Worm (Caenorhabditis elegans): ENCODE measurements around the gene F25E5.1.

Gene F25E5.1

DNA sequence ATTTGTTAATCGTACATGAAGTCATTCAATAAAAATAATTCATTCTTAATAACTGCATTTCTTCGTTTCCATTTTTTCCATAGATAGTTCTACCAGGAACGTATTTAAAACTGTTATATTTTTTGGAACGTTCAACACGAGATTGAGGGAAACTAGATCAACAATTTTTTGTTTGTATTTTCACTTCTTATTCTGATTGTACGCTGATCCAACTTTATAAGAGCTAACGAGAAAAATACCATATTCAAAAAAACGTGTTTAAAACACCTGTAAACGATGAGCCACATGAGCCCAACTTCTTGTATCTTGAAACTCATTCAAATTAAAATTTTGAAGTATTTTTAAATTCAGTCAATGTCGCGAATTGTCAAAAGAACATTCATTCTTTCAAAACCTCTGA is 49.1 kb upstream of the F25E5.1 start:
- TF ChIP-seq nhr-21 (tag; optimal IDR thresholded peaks at IDR 0.05) (peak; percentile 31), mab-5 (tag; optimal IDR thresholded peaks at IDR 0.05) (no peak), sma-3 (GFP tag; optimal IDR thresholded peaks at IDR 0.05) (peak; percentile 1), fos-1 (tag; optimal IDR thresholded peaks at IDR 0.05) (no peak)

DNA sequence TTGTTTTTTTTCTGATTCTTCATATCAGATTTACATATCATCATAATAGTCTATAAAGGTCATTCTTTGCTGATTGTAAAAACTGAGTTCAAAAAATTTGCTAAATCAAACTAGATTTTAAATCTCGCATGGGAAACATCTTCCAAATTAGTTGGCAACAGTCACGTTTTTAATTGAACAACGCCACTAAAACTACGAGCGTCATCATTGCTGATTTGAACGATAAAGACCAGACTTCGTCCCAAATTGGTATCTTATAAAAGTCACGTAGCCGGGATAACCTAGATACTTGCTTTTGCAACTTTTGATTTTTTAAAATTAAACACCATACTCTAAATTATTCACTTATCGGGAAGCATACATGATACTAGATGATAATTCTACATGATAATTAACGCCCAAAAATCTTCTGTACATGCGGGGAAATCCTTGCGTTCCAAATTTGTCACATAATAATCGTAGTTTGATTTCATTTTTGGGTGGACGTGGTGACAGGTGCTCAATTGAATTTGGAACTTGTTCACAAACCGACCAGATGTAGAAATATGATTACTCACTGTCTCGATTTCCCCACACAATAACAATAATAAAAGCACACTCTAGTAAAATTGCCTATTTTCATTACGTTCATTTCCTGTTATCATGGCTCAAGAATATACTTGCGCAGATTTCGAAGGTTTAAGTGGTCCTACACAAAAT is 48.5 kb upstream of the F25E5.1 start, which contains the start of gene srw-67:
srw-67 (plus strand) TSS at position 643 of the 699 bp plus-strand sequence.
- TF ChIP-seq nhr-25 (tag; optimal IDR thresholded peaks at IDR 0.05) (peak; percentile 51), snpc-4 (tag; optimal IDR thresholded peaks at IDR 0.05) (no peak), nhr-77 (tag; optimal IDR thresholded peaks at IDR 0.05) (no peak)

DNA sequence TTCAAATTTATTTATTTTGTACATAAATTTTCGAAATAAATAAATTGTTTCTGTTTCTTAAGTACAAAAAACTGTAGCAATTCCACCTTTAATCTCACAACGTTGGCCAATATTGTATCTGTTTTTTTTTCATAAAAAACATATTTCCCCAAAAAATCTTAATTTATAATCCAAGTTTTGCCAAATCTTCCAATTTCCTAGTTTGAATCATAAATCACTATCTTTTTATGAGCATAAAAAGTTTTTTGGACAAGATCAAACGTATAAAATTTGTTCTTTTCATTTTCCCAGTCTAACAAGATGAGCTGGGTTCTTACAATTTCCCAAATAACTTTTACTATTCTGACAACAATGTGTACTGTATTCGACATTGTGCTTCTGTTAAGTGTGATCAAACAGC is 45.5 kb upstream of the F25E5.1 start, which contains the start of gene srxa-4:
srxa-4 (plus strand) TSS at position 301 of the 400 bp plus-strand sequence.
- TF ChIP-seq sma-9 (GFP tag; optimal IDR thresholded peaks at IDR 0.05) (no peak), sma-9 (tag; optimal IDR thresholded peaks at IDR 0.05) (no peak), lin-39 (tag; optimal IDR thresholded peaks at IDR 0.05) (no peak)

DNA sequence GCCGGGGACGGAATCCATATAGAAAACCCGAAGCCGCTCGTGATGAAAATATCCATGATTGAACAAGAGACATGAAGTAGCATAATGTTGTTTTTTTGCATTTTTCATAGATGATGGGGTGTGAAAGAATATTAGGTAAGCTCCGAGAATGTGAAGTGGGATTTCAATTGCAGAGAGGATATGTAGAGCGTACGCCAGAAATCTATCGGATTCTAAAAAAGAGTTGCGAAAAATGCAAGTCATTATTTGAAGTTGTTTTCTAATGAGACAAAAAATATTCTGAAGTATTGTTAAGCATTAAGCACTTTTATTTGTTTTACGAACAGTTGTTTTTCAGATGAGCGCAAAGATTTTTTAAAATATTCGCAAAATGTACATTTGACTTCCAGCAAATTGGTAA is 41.3 kb upstream of the F25E5.1 start, which contains the start of gene F18E3.10:
F18E3.10 (minus strand) TSS at position 101 of the 400 bp plus-strand sequence.
- TF ChIP-seq nhr-12 (tag; optimal IDR thresholded peaks at IDR 0.05) = no peak
- no peak for TF ChIP-seq ztf-1 (GFP tag; conservative IDR thresholded peaks at IDR 0.05)
- TF ChIP-seq mab-5 (tag; optimal IDR thresholded peaks at IDR 0.05) = no peak
- TF ChIP-seq unc-62 (GFP tag; optimal IDR thresholded peaks at IDR 0.05) = no peak
- no peak for TF ChIP-seq nhr-25 (tag; optimal IDR thresholded peaks at IDR 0.05)
- TF ChIP-seq gmeb-1 (tag; optimal IDR thresholded peaks at IDR 0.05) = no peak
- no peak for TF ChIP-seq lin-39 (tag; optimal IDR thresholded peaks at IDR 0.05)
- no peak for TF ChIP-seq aly-2 (tag; optimal IDR thresholded peaks at IDR 0.05)
- no peak for TF ChIP-seq nhr-10 (tag; optimal IDR thresholded peaks at IDR 0.05)
- TF ChIP-seq ztf-11 (tag; optimal IDR thresholded peaks at IDR 0.05) = no peak

DNA sequence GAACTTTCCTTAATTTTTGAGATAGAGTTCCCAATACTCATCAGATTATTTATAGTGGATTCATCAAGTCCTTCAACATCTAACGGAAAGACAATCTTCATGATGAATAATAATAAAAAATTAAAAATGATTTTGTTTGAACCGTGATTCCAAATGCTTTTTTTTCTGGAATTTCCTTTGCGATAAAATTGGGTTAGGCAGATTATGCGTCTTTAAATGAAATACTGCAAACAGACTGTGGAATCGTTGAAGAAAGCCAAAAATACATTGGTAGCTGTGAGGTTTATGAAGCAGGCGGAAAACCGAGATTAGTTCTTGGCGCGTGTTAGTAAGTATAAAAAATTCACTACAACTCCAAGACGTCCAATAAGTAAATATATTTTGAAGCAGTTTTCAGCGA is 39.1 kb upstream of the F25E5.1 start, which contains the start of gene srw-68:
srw-68 (minus strand) TSS at position 101 of the 400 bp plus-strand sequence.
- TF ChIP-seq R02D3.7 (tag; optimal IDR thresholded peaks at IDR 0.05) (no peak), lin-13 (GFP tag; optimal IDR thresholded peaks at IDR 0.05) (no peak), alr-1 (tag; optimal IDR thresholded peaks at IDR 0.05) (no peak), ztf-1 (GFP tag; conservative IDR thresholded peaks at IDR 0.05) (no peak), unc-62 (GFP tag; optimal IDR thresholded peaks at IDR 0.05) (no peak), ZK546.5 (tag; optimal IDR thresholded peaks at IDR 0.05) (no peak), crh-2 (tag; optimal IDR thresholded peaks at IDR 0.05) (no peak), mdl-1 (tag; optimal IDR thresholded peaks at IDR 0.05) (no peak), peb-1 (tag; optimal IDR thresholded peaks at IDR 0.05) (no peak)

DNA sequence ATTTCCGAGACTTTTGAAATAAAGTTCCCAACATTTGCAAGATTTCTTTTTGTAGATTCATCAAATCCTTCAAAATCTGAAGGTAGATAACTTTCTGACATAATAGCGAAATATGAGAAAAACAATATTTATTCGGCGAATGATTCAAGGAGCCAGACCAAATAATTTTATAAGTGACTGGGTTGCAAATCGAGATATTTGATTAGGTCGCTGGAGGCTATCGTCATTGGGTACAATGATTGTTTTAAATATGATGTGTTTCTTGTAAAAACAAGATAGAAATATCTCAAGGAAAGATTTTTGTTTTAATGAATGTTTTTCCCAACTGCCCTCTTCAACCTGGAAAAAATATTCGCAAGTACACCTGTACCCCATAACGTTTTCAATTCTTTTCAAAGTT is 36.8 kb upstream of the F25E5.1 start, which contains the start of gene srw-69:
srw-69 (minus strand) TSS at position 101 of the 400 bp plus-strand sequence.
- no peak for TF ChIP-seq ceh-82 (tag; optimal IDR thresholded peaks at IDR 0.05)
- no peak for TF ChIP-seq lin-39 (tag; optimal IDR thresholded peaks at IDR 0.05)

DNA sequence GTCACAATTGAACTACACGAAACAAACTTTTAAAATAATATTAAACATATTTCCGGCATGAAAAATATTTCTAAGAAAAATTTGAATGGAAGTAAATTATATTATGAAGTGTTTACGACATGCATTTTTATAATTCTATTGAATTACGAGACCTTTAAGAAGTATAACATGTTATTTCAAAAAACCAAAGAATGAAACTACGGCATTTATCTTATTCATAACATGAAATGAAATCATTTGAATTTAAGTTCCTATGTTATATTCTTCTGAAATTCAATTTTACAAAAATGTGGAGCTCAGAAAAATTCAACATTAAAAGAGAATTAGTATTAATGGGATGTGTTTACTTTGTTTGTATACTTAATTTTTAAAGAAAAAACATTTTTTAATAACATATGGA is 34.7 kb upstream of the F25E5.1 start, which contains the start of gene srw-71:
srw-71 (minus strand) TSS at position 101 of the 400 bp plus-strand sequence.
- TF ChIP-seq nhr-12 (tag; optimal IDR thresholded peaks at IDR 0.05) (no peak), aly-2 (tag; optimal IDR thresholded peaks at IDR 0.05) (no peak)

DNA sequence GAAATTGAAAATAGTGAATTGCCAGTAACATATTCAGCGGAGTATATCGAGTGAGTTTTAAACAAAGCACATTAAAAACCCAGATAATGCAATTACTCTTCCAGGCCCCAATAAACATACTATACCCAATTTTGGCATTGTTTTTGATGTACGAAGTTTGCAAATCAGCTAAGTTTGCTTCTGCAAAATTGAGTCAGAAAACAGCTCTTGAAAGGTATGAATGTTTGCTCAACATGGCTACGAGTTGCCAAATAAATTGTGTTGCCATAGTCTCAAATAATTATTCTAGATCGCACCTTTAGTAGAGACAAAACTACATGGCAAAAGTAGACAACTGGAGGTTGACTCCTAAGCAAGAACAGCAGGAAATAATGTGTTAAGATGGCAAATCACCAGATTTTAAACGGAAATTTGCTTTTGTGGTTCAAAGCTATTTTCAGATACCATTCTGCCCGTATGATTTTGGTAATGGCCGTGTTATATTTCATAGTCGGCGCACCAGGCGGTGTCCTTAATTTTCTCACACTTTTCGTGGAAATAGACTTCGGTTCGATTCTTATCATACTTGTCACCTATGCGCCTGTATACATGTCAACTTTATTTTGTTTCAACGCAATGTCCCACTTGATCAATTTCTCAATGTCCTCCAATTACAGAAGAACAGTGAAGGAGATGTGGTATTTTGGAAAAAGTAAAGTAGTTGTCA is 33.1 kb upstream of the F25E5.1 start:
- TF ChIP-seq ztf-4 (tag; optimal IDR thresholded peaks at IDR 0.05) = peak; percentile 45
- TF ChIP-seq skn-1 (tag; optimal IDR thresholded peaks at IDR 0.05) = no peak
- TF ChIP-seq nhr-21 (tag; optimal IDR thresholded peaks at IDR 0.05) = peak; percentile 33
- TF ChIP-seq gmeb-1 (tag; optimal IDR thresholded peaks at IDR 0.05) = no peak
- no peak for TF ChIP-seq nhr-77 (tag; optimal IDR thresholded peaks at IDR 0.05)
- peak; percentile 10 for TF ChIP-seq nhr-129 (tag; optimal IDR thresholded peaks at IDR 0.05)
- TF ChIP-seq ama-1 (optimal IDR thresholded peaks at IDR 0.05) = peak; percentile 82
